Fruit fly (Drosophila melanogaster) whole organism, embryonic: ENCODE results near the gene PCNA2.

ENCODE experiments used
- Asciz ChIP-seq: fragments of 200-800 bp; sonication (Bioruptor generic); optimal IDR thresholded peaks from 2 replicates; lab custom pipeline; 2017; ENCODE audit warnings: missing biosample characterization, mild to moderate bottlenecking, missing genetic modification characterization, missing genetic modification reagents
- C15 ChIP-seq: fragments of 200-800 bp; sonication (Bioruptor generic); IDR thresholded peaks from 3 replicates; pipeline ENCODE4 v1.3.6; 2022; ENCODE audit warnings: missing biosample characterization, missing genetic modification characterization
- CG10654 ChIP-seq: fragments of 200-800 bp; sonication (Bioruptor generic); optimal IDR thresholded peaks from 2 replicates; lab custom pipeline; 2016; ENCODE audit warnings: missing biosample characterization, missing genetic modification characterization
- CG12071 ChIP-seq: fragments of 200-800 bp; sonication (Bioruptor generic); optimal IDR thresholded peaks from 3 replicates; lab custom pipeline; 2018; ENCODE audit warnings: missing biosample characterization, mild to moderate bottlenecking, missing genetic modification characterization
- CG12236 ChIP-seq: fragments of 200-800 bp; sonication (Bioruptor generic); optimal IDR thresholded peaks from 2 replicates; lab custom pipeline; 2016; ENCODE audit warnings: missing biosample characterization, missing genetic modification characterization
- CG13123 ChIP-seq: fragments of 200-800 bp; sonication (Bioruptor generic); optimal IDR thresholded peaks from 2 replicates; lab custom pipeline; 2016; ENCODE audit warnings: missing biosample characterization, missing genetic modification characterization
- CG14441 ChIP-seq: fragments of 200-800 bp; sonication (Bioruptor generic); IDR thresholded peaks from 2 replicates; pipeline ENCODE4 v1.3.6; 2022; ENCODE audit warnings: missing biosample characterization, missing genetic modification characterization
- CG15073 ChIP-seq: fragments of 200-800 bp; sonication (Bioruptor generic); optimal IDR thresholded peaks from 2 replicates; lab custom pipeline; 2016; ENCODE audit warnings: missing biosample characterization, missing genetic modification characterization
- CG17802 ChIP-seq: fragments of 200-800 bp; sonication (Bioruptor generic); optimal IDR thresholded peaks from 2 replicates; lab custom pipeline; 2018; ENCODE audit warnings: missing biosample characterization, mild to moderate bottlenecking, missing genetic modification characterization, moderate library complexity
- CG18011 ChIP-seq: fragments of 200-800 bp; sonication (Bioruptor generic); optimal IDR thresholded peaks from 2 replicates; lab custom pipeline; 2017; ENCODE audit warnings: missing biosample characterization, missing genetic modification characterization, mild to moderate bottlenecking, moderate library complexity, missing genotype
- CG1832 ChIP-seq: fragments of 200-800 bp; sonication (Bioruptor generic); optimal IDR thresholded peaks from 2 replicates; lab custom pipeline; 2017; ENCODE audit warnings: missing biosample characterization, mild to moderate bottlenecking, missing genetic modification characterization, inconsistent platforms
- CG3065 ChIP-seq: fragments of 200-800 bp; sonication (Bioruptor generic); optimal IDR thresholded peaks from 2 replicates; lab custom pipeline; 2016; ENCODE audit warnings: missing biosample characterization, missing genetic modification characterization
- CG31224 ChIP-seq: fragments of 200-800 bp; sonication (Bioruptor generic); IDR thresholded peaks from 2 replicates; pipeline ENCODE4 v1.3.6; 2022; ENCODE audit warnings: missing biosample characterization, missing genetic modification characterization
- CG3281 ChIP-seq: fragments of 200-800 bp; sonication (Bioruptor generic); optimal IDR thresholded peaks from 3 replicates; lab custom pipeline; 2017; ENCODE audit warnings: missing biosample characterization, mild to moderate bottlenecking, missing genetic modification characterization
- CG33213 ChIP-seq: fragments of 200-800 bp; sonication (Bioruptor generic); optimal IDR thresholded peaks from 3 replicates; lab custom pipeline; 2016; ENCODE audit warnings: missing biosample characterization, missing genetic modification characterization
- CG33557 ChIP-seq: fragments of 200-800 bp; sonication (Bioruptor generic); optimal IDR thresholded peaks from 2 replicates; lab custom pipeline; 2019; ENCODE audit warnings: missing biosample characterization, mild to moderate bottlenecking, missing genetic modification characterization, moderate library complexity
- CG3726 ChIP-seq: fragments of 200-800 bp; sonication (Bioruptor generic); IDR thresholded peaks from 3 replicates; pipeline ENCODE4, ENCODE4 v1.3.6; 2022; ENCODE audit warnings: missing biosample characterization, missing genetic modification characterization
- CG3847 ChIP-seq: fragments of 200-800 bp; sonication (Bioruptor generic); IDR thresholded peaks from 2 replicates; pipeline ENCODE4 v1.3.6; 2022; ENCODE audit warnings: missing biosample characterization, missing genetic modification characterization
- CG3995 ChIP-seq: fragments of 200-800 bp; sonication (Bioruptor generic); optimal IDR thresholded peaks from 3 replicates; lab custom pipeline; 2016; ENCODE audit warnings: missing biosample characterization, missing genetic modification characterization
- CG5953 ChIP-seq: fragments of 200-800 bp; sonication (Bioruptor generic); IDR thresholded peaks from 2 replicates; pipeline ENCODE4 v1.3.6; 2022; ENCODE audit warnings: missing biosample characterization, missing genetic modification characterization
- CG7271 ChIP-seq: fragments of 200-800 bp; sonication (Bioruptor generic); optimal IDR thresholded peaks from 2 replicates; lab custom pipeline; 2018; ENCODE audit warnings: missing biosample characterization, mild to moderate bottlenecking, missing genetic modification characterization, moderate library complexity
- CG7928 ChIP-seq: fragments of 200-800 bp; sonication (Bioruptor generic); optimal IDR thresholded peaks from 2 replicates; lab custom pipeline; 2017; ENCODE audit warnings: missing biosample characterization, mild to moderate bottlenecking, missing genetic modification characterization
- CG8281 ChIP-seq: fragments of 200-800 bp; sonication (Bioruptor generic); optimal IDR thresholded peaks from 2 replicates; lab custom pipeline; 2018; ENCODE audit warnings: missing biosample characterization, mild to moderate bottlenecking, missing genetic modification characterization, moderate library complexity
- Dref ChIP-seq: fragments of 200-800 bp; sonication (Bioruptor generic); IDR thresholded peaks from 2 replicates; pipeline ENCODE4 v1.3.6; 2022; ENCODE audit warnings: missing biosample characterization, missing genetic modification characterization
- Eip74EF ChIP-seq, 2 experiments: fragments of 200-800 bp in 1 of 2; fragments of >200 bp in 1 of 2; sonication (Bioruptor generic) in 1 of 2; optimal IDR thresholded peaks; 2 replicates each; lab custom pipeline; 2017 to 2019; ENCODE audit warnings: missing biosample characterization in 2 of 2, missing genetic modification characterization in 2 of 2, mild to moderate bottlenecking in 1 of 2, moderate library complexity in 1 of 2
- Ets65A ChIP-seq: fragments of 200-800 bp; sonication (Bioruptor generic); peaks from one replicate; lab custom pipeline; 2016; ENCODE audit warnings: missing biosample characterization, missing genetic modification characterization
- H2.0 ChIP-seq: fragments of 200-800 bp; sonication (Bioruptor generic); IDR thresholded peaks from 2 replicates; pipeline ENCODE4 v1.3.6; 2022; ENCODE audit warnings: missing biosample characterization, missing genetic modification characterization
- Hand ChIP-seq: fragments of 200-800 bp; sonication (Bioruptor generic); optimal IDR thresholded peaks from 2 replicates; lab custom pipeline; 2017; ENCODE audit warnings: mild to moderate bottlenecking, missing biosample characterization, missing genetic modification reagents, missing genetic modification characterization
- Hr3 ChIP-seq: fragments of 200-800 bp; sonication (Bioruptor generic); optimal IDR thresholded peaks from 3 replicates; lab custom pipeline; 2016; ENCODE audit warnings: missing biosample characterization, missing genetic modification characterization
- Nf-YB ChIP-seq: fragments of 200-800 bp; sonication (Bioruptor generic); optimal IDR thresholded peaks from 3 replicates; lab custom pipeline; 2019; ENCODE audit warnings: missing biosample characterization, mild to moderate bottlenecking, missing genetic modification characterization, moderate library complexity
- NfI ChIP-seq: fragments of 200-800 bp; sonication (Bioruptor generic); optimal IDR thresholded peaks from 3 replicates; lab custom pipeline; 2018; ENCODE audit warnings: missing biosample characterization, mild to moderate bottlenecking, missing genetic modification characterization, moderate library complexity
- Rfx ChIP-seq: fragments of 200-800 bp; sonication (Bioruptor generic); IDR thresholded peaks from 2 replicates; pipeline ENCODE4 v1.3.6; 2022; ENCODE audit warnings: missing biosample characterization, missing genetic modification characterization
- Sin3A ChIP-seq: fragments of >200 bp; optimal IDR thresholded peaks from 2 replicates; lab custom pipeline; 2018
- TFAM ChIP-seq: fragments of 200-800 bp; sonication (Bioruptor generic); optimal IDR thresholded peaks from 2 replicates; lab custom pipeline; 2017; ENCODE audit warnings: missing biosample characterization, missing genetic modification characterization, inconsistent platforms
- ap ChIP-seq: fragments of 200-800 bp; sonication (Bioruptor generic); IDR thresholded peaks from 2 replicates; pipeline ENCODE4 v1.3.6; 2022; ENCODE audit warnings: missing biosample characterization, missing genetic modification characterization
- ara ChIP-seq: fragments of 200-800 bp; sonication (Bioruptor generic); IDR thresholded peaks from 2 replicates; pipeline ENCODE4 v1.3.6; 2022; ENCODE audit warnings: missing biosample characterization, missing genetic modification characterization
- cg ChIP-seq: fragments of 200-800 bp; sonication (Bioruptor generic); optimal IDR thresholded peaks from 3 replicates; lab custom pipeline; 2019; ENCODE audit warnings: missing biosample characterization, mild to moderate bottlenecking, missing genetic modification characterization, moderate library complexity
- chm ChIP-seq: fragments of 200-800 bp; sonication (Bioruptor generic); IDR thresholded peaks from 2 replicates; pipeline ENCODE4 v1.3.6; 2022; ENCODE audit warnings: missing biosample characterization, missing genetic modification characterization
- crp ChIP-seq, 2 experiments: fragments of 200-800 bp; sonication (Bioruptor generic); optimal IDR thresholded peaks; 2 replicates in 1 of 2; 3 replicates in 1 of 2; lab custom pipeline; 2017; ENCODE audit warnings: missing biosample characterization in 2 of 2, missing genetic modification characterization in 2 of 2, mild to moderate bottlenecking in 1 of 2, moderate library complexity in 1 of 2
- dpn ChIP-seq, 2 experiments: fragments of 200-800 bp; sonication (Bioruptor generic); optimal IDR thresholded peaks; 3 replicates each; lab custom pipeline; 2016; ENCODE audit warnings: missing biosample characterization in 2 of 2, missing genetic modification characterization in 2 of 2
- fd102C ChIP-seq: fragments of 200-800 bp; sonication (Bioruptor generic); optimal IDR thresholded peaks from 2 replicates; lab custom pipeline; 2018; ENCODE audit warnings: missing biosample characterization, mild to moderate bottlenecking, missing genetic modification characterization, moderate library complexity
- jing ChIP-seq: fragments of 200-800 bp; sonication (Bioruptor generic); optimal IDR thresholded peaks from 2 replicates; lab custom pipeline; 2018; ENCODE audit warnings: missing biosample characterization, mild to moderate bottlenecking, missing genetic modification characterization
- lilli ChIP-seq: fragments of 200-800 bp; sonication (Bioruptor generic); optimal IDR thresholded peaks from 3 replicates; lab custom pipeline; 2016; ENCODE audit warnings: missing biosample characterization, missing genetic modification characterization
- maf-S ChIP-seq: fragments of 200-800 bp; sonication (Bioruptor generic); optimal IDR thresholded peaks from 2 replicates; lab custom pipeline; 2016; ENCODE audit warnings: missing biosample characterization, missing genetic modification characterization
- nerfin-2 ChIP-seq: fragments of 200-800 bp; sonication (Bioruptor generic); IDR thresholded peaks from 2 replicates; pipeline ENCODE4 v1.3.6; 2022; ENCODE audit warnings: missing biosample characterization, missing genetic modification characterization; ENCODE audit not compliant: partially characterized antibody
- org-1 ChIP-seq: fragments of 200-800 bp; sonication (Bioruptor generic); optimal IDR thresholded peaks from 2 replicates; lab custom pipeline; 2017; ENCODE audit warnings: missing biosample characterization, missing genetic modification characterization
- otp ChIP-seq: fragments of 200-800 bp; sonication (Bioruptor generic); IDR thresholded peaks from 3 replicates; pipeline ENCODE4, ENCODE4 v1.3.6; 2022; ENCODE audit warnings: missing biosample characterization, missing genetic modification characterization
- repo ChIP-seq: fragments of 200-800 bp; sonication (Bioruptor generic); optimal IDR thresholded peaks from 2 replicates; lab custom pipeline; 2016; ENCODE audit warnings: missing biosample characterization, missing genetic modification characterization
- run ChIP-seq: fragments of 200-800 bp; sonication (Bioruptor generic); optimal IDR thresholded peaks from 3 replicates; lab custom pipeline; 2018; ENCODE audit warnings: missing biosample characterization, mild to moderate bottlenecking, missing genetic modification characterization
- usp ChIP-seq: fragments of >200 bp; optimal IDR thresholded peaks from 2 replicates; lab custom pipeline; 2017; ENCODE audit warnings: missing biosample characterization, missing genetic modification characterization
- zfh2 ChIP-seq: fragments of 200-800 bp; sonication (Bioruptor generic); optimal IDR thresholded peaks from 2 replicates; lab custom pipeline; 2016; ENCODE audit warnings: missing biosample characterization, missing genetic modification characterization

PCNA2 gene

DNA sequence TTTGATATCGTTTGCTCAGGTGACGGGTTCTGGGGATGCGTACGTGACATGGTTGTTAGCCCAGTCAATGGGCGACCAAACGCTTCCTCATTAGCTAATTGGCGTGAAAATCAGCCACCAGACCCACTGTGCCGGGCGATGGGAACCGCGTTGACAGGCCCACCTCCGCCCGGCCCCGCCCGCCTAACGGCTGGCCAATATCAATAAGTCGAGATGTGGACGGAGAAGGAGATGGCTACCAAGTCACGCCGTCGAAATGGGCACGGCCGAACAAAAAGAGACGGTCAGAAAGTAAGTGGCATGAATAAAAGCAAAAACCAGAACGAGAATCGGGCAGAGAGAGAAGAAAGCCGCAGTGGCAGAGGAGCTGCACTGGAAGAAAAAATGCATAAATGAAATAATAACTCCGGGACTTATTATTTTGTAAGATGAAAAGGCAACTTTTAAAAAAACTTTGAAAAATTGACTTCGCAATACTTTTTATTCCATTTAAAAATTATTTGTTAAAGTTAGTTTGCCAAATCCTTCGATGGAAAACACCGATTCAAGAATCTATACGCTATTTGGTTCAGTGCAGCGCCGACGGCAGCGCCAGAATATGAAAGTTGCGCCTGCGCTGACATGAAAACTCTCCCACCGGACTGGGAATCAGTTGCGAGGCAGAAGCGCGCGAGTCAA lies 45.9 kb downstream of the PCNA2 start, which contains the start of gene CG13082 (continued):
- no peak for TF ChIP-seq CG3726
- TF ChIP-seq CG10654 (GFP tag; lab: Kevin White, UChicago), result no peak
- no peak for TF ChIP-seq CG3995 (GFP tag; lab: Kevin White, UChicago)
- peak; percentile 24 for TF ChIP-seq Nf-YB (GFP tag; lab: Kevin White, UChicago)
- peak; percentile 26 for TF ChIP-seq Hr3 (GFP tag; lab: Kevin White, UChicago)
- TF ChIP-seq Sin3A (lab: Kevin White, UChicago), result no peak
- TF ChIP-seq Rfx (GFP tag; lab: Robert Waterston, UW), result no peak
- TF ChIP-seq dpn (GFP tag; optimal IDR thresholded peaks at IDR 0.05; lab: Kevin White, UChicago), result peak in 1 of 2 experiments; percentile 9
- no peak for TF ChIP-seq CG15073 (GFP tag; lab: Kevin White, UChicago)
- TF ChIP-seq Eip74EF (GFP tag; optimal IDR thresholded peaks at IDR 0.05; lab: Kevin White, UChicago), result no peak
- no peak for TF ChIP-seq ap (GFP tag; lab: Robert Waterston, UW)
- TF ChIP-seq CG5953 (GFP tag; lab: Robert Waterston, UW), result no peak
- TF ChIP-seq lilli (GFP tag; lab: Kevin White, UChicago), result peak; percentile 29
- no peak for TF ChIP-seq CG3065 (GFP tag; lab: Kevin White, UChicago)
- peak; percentile 57 for TF ChIP-seq CG33557 (GFP tag; lab: Kevin White, UChicago)
- no peak for TF ChIP-seq CG3281 (GFP tag; lab: Kevin White, UChicago)
- peak; percentile 30 for TF ChIP-seq CG17802 (tag; lab: Kevin White, UChicago)
- no peak for TF ChIP-seq chm (GFP tag; lab: Robert Waterston, UW)
- TF ChIP-seq H2.0 (GFP tag; lab: Robert Waterston, UW), result no peak
- TF ChIP-seq CG1832, result no peak
- TF ChIP-seq zfh2 (GFP tag; lab: Kevin White, UChicago), result no peak
- peak; percentile 2 for TF ChIP-seq Ets65A (GFP tag; lab: Kevin White, UChicago)
- TF ChIP-seq ara, result peak; percentile 51; the same call in 1 of the 2 replicates
- no peak for TF ChIP-seq CG7928
- TF ChIP-seq run (tag; lab: Kevin White, UChicago), result no peak
- TF ChIP-seq TFAM (GFP tag; lab: Kevin White, UChicago), result no peak
- no peak for TF ChIP-seq nerfin-2 (GFP tag; lab: Robert Waterston, UW)
- no peak for TF ChIP-seq usp (GFP tag; lab: Kevin White, UChicago)
- TF ChIP-seq CG12236 (GFP tag; lab: Kevin White, UChicago), result no peak
- no peak for TF ChIP-seq crp (GFP tag; optimal IDR thresholded peaks at IDR 0.05; lab: Kevin White, UChicago)
- no peak for TF ChIP-seq Hand (GFP tag; lab: Kevin White, UChicago)
- TF ChIP-seq repo (GFP tag; lab: Kevin White, UChicago), result no peak
- TF ChIP-seq CG8281 (tag; lab: Kevin White, UChicago), result no peak
- TF ChIP-seq CG7271 (tag; lab: Kevin White, UChicago), result no peak
- TF ChIP-seq CG12071 (GFP tag; lab: Kevin White, UChicago), result no peak
- no peak for TF ChIP-seq org-1 (GFP tag; lab: Kevin White, UChicago)
- no peak for TF ChIP-seq CG14441 (GFP tag; lab: Robert Waterston, UW)
- no peak for TF ChIP-seq CG31224
- TF ChIP-seq CG3847 (GFP tag; lab: Robert Waterston, UW), result no peak
- TF ChIP-seq maf-S (GFP tag; lab: Kevin White, UChicago), result no peak
- TF ChIP-seq CG13123 (GFP tag; lab: Kevin White, UChicago), result no peak
- no peak for TF ChIP-seq C15 (GFP tag; lab: Robert Waterston, UW)
- no peak for TF ChIP-seq CG33213 (GFP tag; lab: Kevin White, UChicago)
- no peak for TF ChIP-seq Dref (GFP tag; lab: Robert Waterston, UW)
- TF ChIP-seq jing, result no peak
- peak; percentile 39 for TF ChIP-seq Asciz (GFP tag; lab: Kevin White, UChicago)
- no peak for TF ChIP-seq CG18011
- no peak for TF ChIP-seq fd102C (GFP tag; lab: Kevin White, UChicago)
- TF ChIP-seq otp (GFP tag; lab: Robert Waterston, UW), result 0 out of 3 replicates have a peak, but pooled peaks have one; percentile 5
- TF ChIP-seq cg (GFP tag; lab: Kevin White, UChicago), result no peak
- TF ChIP-seq NfI (GFP tag; lab: Kevin White, UChicago), result no peak
